Worm (Caenorhabditis elegans): Measurements from ENCODE around the gene srx-80.

srx-80 gene

ce11 chrV:11572803-11573490 lies 20.6 kb upstream of the srx-80 start, which contains the start of the genes H12C20.7 and nhr-68 (continued):
- TF ChIP-seq madf-9 (GFP tag; conservative IDR thresholded peaks at IDR 0.05): peak; percentile 56; the same call in 1 of the 2 replicates
- no peak for TF ChIP-seq nhr-111 (GFP tag; optimal IDR thresholded peaks at IDR 0.05)
- TF ChIP-seq pqm-1 (tag; optimal IDR thresholded peaks at IDR 0.05): peak; percentile 59
- 0 out of 2 replicates have a peak, but pooled peaks have one; percentile 40 for TF ChIP-seq daf-19 (GFP tag; conservative IDR thresholded peaks at IDR 0.05)
- peak; percentile 72 for TF ChIP-seq ztf-7 (tag; optimal IDR thresholded peaks at IDR 0.05)
- TF ChIP-seq zfp-2 (tag; optimal IDR thresholded peaks at IDR 0.05): no peak
- TF ChIP-seq hlh-11 (tag; optimal IDR thresholded peaks at IDR 0.05): peak; percentile 99
- no peak for TF ChIP-seq ceh-32 (tag; optimal IDR thresholded peaks at IDR 0.05; ENCODE audit: poor library complexity)
- peak; percentile 55 for TF ChIP-seq zip-2 (tag; optimal IDR thresholded peaks at IDR 0.05)
- no peak for TF ChIP-seq vab-7 (GFP tag; IDR thresholded peaks at IDR 0.05)
- 0 out of 2 replicates have a peak, but pooled peaks have one; percentile 42 for TF ChIP-seq Y75B8A.6 (GFP tag; IDR thresholded peaks at IDR 0.05)
- TF ChIP-seq php-3 (GFP tag; IDR thresholded peaks at IDR 0.05): peak; percentile 97
- TF ChIP-seq aly-2 (tag; optimal IDR thresholded peaks at IDR 0.05): no peak
- TF ChIP-seq F44E2.7 (GFP tag; IDR thresholded peaks at IDR 0.05): no peak
- peak; percentile 66; the same call in 1 of the 2 replicates for TF ChIP-seq lin-29 (GFP tag; IDR thresholded peaks at IDR 0.05)
- TF ChIP-seq saeg-2 (GFP tag; IDR thresholded peaks at IDR 0.05): peak; percentile 96
- no peak for TF ChIP-seq F26F4.8 (GFP tag; conservative IDR thresholded peaks at IDR 0.05)
- peak; percentile 99 for TF ChIP-seq dve-1 (tag; optimal IDR thresholded peaks at IDR 0.05; ENCODE audit: insufficient read depth)
- no peak for TF ChIP-seq Y48G9A.11 (GFP tag; IDR thresholded peaks at IDR 0.05)
- no peak for TF ChIP-seq mes-2 (tag; optimal IDR thresholded peaks at IDR 0.05; ENCODE audit: poor library complexity, severe bottlenecking)
- peak in 1 of 2 experiments; percentile 93 for TF ChIP-seq lsy-2 (tag; optimal IDR thresholded peaks at IDR 0.05)
- TF ChIP-seq lin-38 (GFP tag; IDR thresholded peaks at IDR 0.05): peak; percentile 62
- peak; percentile 96 for TF ChIP-seq cey-2 (tag; optimal IDR thresholded peaks at IDR 0.05; ENCODE audit: borderline replicate concordance, insufficient read depth)
- peak; percentile 88 for TF ChIP-seq nhr-77 (tag; optimal IDR thresholded peaks at IDR 0.05)
- TF ChIP-seq unc-130 (GFP tag; optimal IDR thresholded peaks at IDR 0.05): no peak
- peak; percentile 97 for TF ChIP-seq nhr-28 (tag; optimal IDR thresholded peaks at IDR 0.05)
- no peak for TF ChIP-seq ces-1 (GFP tag; optimal IDR thresholded peaks at IDR 0.05)
- no peak for TF ChIP-seq F49E8.2 (tag; optimal IDR thresholded peaks at IDR 0.05; ENCODE audit: borderline replicate concordance)
- TF ChIP-seq ZK337.2 (GFP tag; IDR thresholded peaks at IDR 0.05): no peak
- peak; percentile 86 for TF ChIP-seq zfp-3 (GFP tag; conservative IDR thresholded peaks at IDR 0.05)
- peak in 1 of 2 experiments; percentile 16 for TF ChIP-seq hif-1 (tag; optimal IDR thresholded peaks at IDR 0.05)
- TF ChIP-seq egl-27 (tag; optimal IDR thresholded peaks at IDR 0.05): no peak
- TF ChIP-seq daf-12 (tag; optimal IDR thresholded peaks at IDR 0.05): no peak
- no peak for TF ChIP-seq tag-97 (GFP tag; IDR thresholded peaks at IDR 0.05)
- no peak for TF ChIP-seq unc-39 (tag; optimal IDR thresholded peaks at IDR 0.05)
- TF ChIP-seq hmg-1.1 (GFP tag; IDR thresholded peaks at IDR 0.05): no peak
- TF ChIP-seq gei-8 (GFP tag; optimal IDR thresholded peaks at IDR 0.05): peak; percentile 98
- no peak for TF ChIP-seq skn-1 (tag; optimal IDR thresholded peaks at IDR 0.05)
- peak; percentile 70 for TF ChIP-seq lin-13 (GFP tag; optimal IDR thresholded peaks at IDR 0.05)
- no peak for TF ChIP-seq set-16 (GFP tag; IDR thresholded peaks at IDR 0.05)
- TF ChIP-seq T26A8.4 (GFP tag; IDR thresholded peaks at IDR 0.05): peak; percentile 89
- TF ChIP-seq lim-7 (GFP tag; IDR thresholded peaks at IDR 0.05): no peak
- TF ChIP-seq ZK546.5 (tag; optimal IDR thresholded peaks at IDR 0.05): no peak
- peak; percentile 86 for TF ChIP-seq nhr-41 (GFP tag; IDR thresholded peaks at IDR 0.05)
- peak; percentile 54; the same call in 1 of the 2 replicates for TF ChIP-seq arid-1 (GFP tag; conservative IDR thresholded peaks at IDR 0.05)
- TF ChIP-seq nhr-10 (tag; optimal IDR thresholded peaks at IDR 0.05): peak; percentile 99
- TF ChIP-seq aha-1 (tag): peak; percentile 99
- peak; percentile 73 for TF ChIP-seq pha-4 (GFP tag; IDR thresholded peaks at IDR 0.05)
- no peak for TF ChIP-seq pha-4 (tag; optimal IDR thresholded peaks at IDR 0.05)
